Worm (Caenorhabditis elegans) whole organism, L4 larva: Measurements from ENCODE around the gene Y71H2AM.20.
A peak's percentile ranks its signal among the peaks of the same experiment; 100 is the strongest.

Experiments
- F44E2.7 ChIP-seq: fragments of 200-800 bp; sonication (Bioruptor generic); IDR thresholded peaks from 2 replicates; pipeline ENCODE4 v2.1.2; 2022; ENCODE audit warnings: missing genetic modification characterization, missing compliant biosample characterization
- F49E8.2 ChIP-seq: sonication (generic microtip); optimal IDR thresholded peaks from 2 replicates; lab custom pipeline; 2016; ENCODE audit warnings: missing compliant biosample characterization, mild to moderate bottlenecking, missing genetic modification characterization, borderline replicate concordance
- R02D3.7 ChIP-seq: fragments of 150-350 bp; sonication (generic microtip); optimal IDR thresholded peaks from 3 replicates; lab custom pipeline; 2014; ENCODE audit warnings: missing biosample characterization, missing genetic modification characterization
- Y5F2A.4 ChIP-seq: fragments of 200-800 bp; sonication (Bioruptor generic); optimal IDR thresholded peaks from 2 replicates; lab custom pipeline; 2018; ENCODE audit warnings: mild to moderate bottlenecking, missing genetic modification characterization, missing compliant biosample characterization
- ZK546.5 ChIP-seq, 2 experiments: sonication (generic microtip); optimal IDR thresholded peaks; 2 replicates each; lab custom pipeline; 2017; ENCODE audit warnings: missing biosample characterization in 2 of 2, missing genetic modification characterization in 2 of 2
- aly-2 ChIP-seq: sonication (generic microtip); optimal IDR thresholded peaks from 2 replicates; lab custom pipeline; 2018; ENCODE audit warnings: missing biosample characterization, missing genetic modification characterization
- arid-1 ChIP-seq: fragments of 200-800 bp; sonication (Bioruptor generic); conservative IDR thresholded peaks from 2 replicates; pipeline ENCODE4 v1.3.6; 2022; ENCODE audit warnings: missing genetic modification reagents, missing genetic modification characterization, missing compliant biosample characterization
- ceh-20 ChIP-seq: fragments of 200-800 bp; sonication (Bioruptor generic); IDR thresholded peaks from 2 replicates; pipeline ENCODE4 v1.3.6; 2022; ENCODE audit warnings: missing genetic modification reagents, missing genetic modification characterization, missing compliant biosample characterization
- ceh-32 ChIP-seq: sonication (generic microtip); optimal IDR thresholded peaks from 2 replicates; lab custom pipeline; 2016; ENCODE audit warnings: mild to moderate bottlenecking, missing genetic modification characterization, missing compliant biosample characterization; ENCODE audit not compliant: poor library complexity
- ceh-62 ChIP-seq: sonication (generic microtip); optimal IDR thresholded peaks from 2 replicates; lab custom pipeline; 2017; ENCODE audit warnings: missing biosample characterization, missing genetic modification characterization
- ceh-82 ChIP-seq: sonication (generic microtip); optimal IDR thresholded peaks from 2 replicates; lab custom pipeline; 2017; ENCODE audit warnings: missing biosample characterization, missing genetic modification characterization
- ctbp-1 ChIP-seq: fragments of 200-800 bp; sonication (Bioruptor generic); IDR thresholded peaks from 2 replicates; pipeline ENCODE4 v1.3.6; 2022; ENCODE audit warnings: missing genetic modification reagents, missing genetic modification characterization, missing compliant biosample characterization
- daf-16 ChIP-seq, 3 experiments: sonication (generic microtip); optimal IDR thresholded peaks; 2 replicates each; lab custom pipeline; 2016 to 2017; ENCODE audit warnings: missing genetic modification characterization in 3 of 3, missing genetic modification reagents in 3 of 3, mild to moderate bottlenecking in 2 of 3, missing compliant biosample characterization in 2 of 3, missing biosample characterization in 1 of 3, moderate library complexity in 1 of 3
- daf-19 ChIP-seq: fragments of 200-800 bp; sonication (Bioruptor generic); conservative IDR thresholded peaks from 2 replicates; pipeline ENCODE4 v1.3.6; 2022; ENCODE audit warnings: missing genetic modification characterization, missing compliant biosample characterization
- dmd-6 ChIP-seq: fragments of 200-800 bp; sonication (Bioruptor generic); IDR thresholded peaks from 2 replicates; pipeline ENCODE4 v1.3.6; 2022; ENCODE audit warnings: missing genetic modification reagents, missing genetic modification characterization, missing compliant biosample characterization
- dmd-8 ChIP-seq: fragments of 200-800 bp; sonication (Bioruptor generic); IDR thresholded peaks from 2 replicates; pipeline ENCODE4 v1.3.6; 2022; ENCODE audit warnings: missing genetic modification characterization, missing compliant biosample characterization
- dmd-9 ChIP-seq: fragments of 200-800 bp; sonication (Bioruptor generic); IDR thresholded peaks from 2 replicates; pipeline ENCODE4 v1.3.6; 2022; ENCODE audit warnings: missing genetic modification reagents, missing genetic modification characterization, missing compliant biosample characterization
- egl-43 ChIP-seq: fragments of 200-800 bp; sonication (Bioruptor generic); IDR thresholded peaks from 2 replicates; pipeline ENCODE4 v1.3.6; 2022; ENCODE audit warnings: missing genetic modification reagents, missing genetic modification characterization, missing compliant biosample characterization
- fos-1 ChIP-seq: fragments of 150-350 bp; optimal IDR thresholded peaks from 2 replicates; lab custom pipeline; 2014; ENCODE audit warnings: missing biosample characterization, missing genetic modification characterization
- gei-8 ChIP-seq: fragments of 200-800 bp; sonication (Bioruptor generic); optimal IDR thresholded peaks from 2 replicates; lab custom pipeline; 2018; ENCODE audit warnings: mild to moderate bottlenecking, missing genetic modification characterization, missing compliant biosample characterization
- hmg-1.1 ChIP-seq: fragments of 200-800 bp; sonication (Bioruptor generic); IDR thresholded peaks from 2 replicates; pipeline ENCODE4 v1.3.6; 2022; ENCODE audit warnings: missing genetic modification reagents, missing genetic modification characterization, missing compliant biosample characterization
- jun-1 ChIP-seq: fragments of 150-350 bp; optimal IDR thresholded peaks from 2 replicates; lab custom pipeline; 2014; ENCODE audit warnings: missing biosample characterization, missing genetic modification reagents, missing genetic modification characterization
- lin-13 ChIP-seq: fragments of 150-350 bp; optimal IDR thresholded peaks from 2 replicates; lab custom pipeline; 2014; ENCODE audit warnings: missing biosample characterization, missing genetic modification reagents, missing genetic modification characterization
- lin-15B ChIP-seq: fragments of 150-350 bp; sonication (generic microtip); optimal IDR thresholded peaks from 3 replicates; lab custom pipeline; 2014; ENCODE audit warnings: missing biosample characterization, missing genetic modification characterization
- lin-39 ChIP-seq: fragments of 150-350 bp; optimal IDR thresholded peaks from 2 replicates; lab custom pipeline; 2014; ENCODE audit warnings: missing biosample characterization, missing genetic modification reagents, missing genetic modification characterization
- mep-1 ChIP-seq: fragments of 150-350 bp; sonication (generic microtip); optimal IDR thresholded peaks from 3 replicates; lab custom pipeline; 2014; ENCODE audit warnings: missing biosample characterization, missing genetic modification characterization
- nhr-102 ChIP-seq: sonication (generic microtip); optimal IDR thresholded peaks from 2 replicates; lab custom pipeline; 2016; ENCODE audit warnings: mild to moderate bottlenecking, missing genetic modification characterization, moderate library complexity, missing compliant biosample characterization
- nhr-111 ChIP-seq: fragments of 200-800 bp; sonication (Bioruptor generic); optimal IDR thresholded peaks from 2 replicates; lab custom pipeline; 2018; ENCODE audit warnings: mild to moderate bottlenecking, missing genetic modification characterization, missing compliant biosample characterization
- nhr-237 ChIP-seq: sonication (generic microtip); optimal IDR thresholded peaks from 2 replicates; lab custom pipeline; 2017; ENCODE audit warnings: missing biosample characterization, missing genetic modification characterization
- nhr-25 ChIP-seq: sonication (generic microtip); optimal IDR thresholded peaks from 2 replicates; lab custom pipeline; 2017; ENCODE audit warnings: missing genetic modification characterization, mild to moderate bottlenecking, missing compliant biosample characterization, antibody characterized with exemption, moderate library complexity, borderline replicate concordance; ENCODE audit not compliant: insufficient read depth
- nhr-41 ChIP-seq: fragments of 200-800 bp; sonication (Bioruptor generic); IDR thresholded peaks from 2 replicates; pipeline ENCODE4 v1.3.6; 2022; ENCODE audit warnings: missing genetic modification reagents, missing genetic modification characterization, missing compliant biosample characterization
- nhr-42 ChIP-seq: fragments of 200-800 bp; sonication (Bioruptor generic); IDR thresholded peaks from 2 replicates; pipeline ENCODE4 v1.3.6; 2022; ENCODE audit warnings: missing genetic modification characterization, missing compliant biosample characterization
- nhr-48 ChIP-seq: sonication (generic microtip); optimal IDR thresholded peaks from 2 replicates; lab custom pipeline; 2016; ENCODE audit warnings: mild to moderate bottlenecking, missing genetic modification characterization, missing compliant biosample characterization
- nhr-77 ChIP-seq: fragments of 150-350 bp; optimal IDR thresholded peaks from 2 replicates; lab custom pipeline; 2014; ENCODE audit warnings: missing biosample characterization, missing genetic modification characterization
- pha-4 ChIP-seq, 2 experiments: fragments of 150-350 bp in 1 of 2; fragments of 200-800 bp in 1 of 2; sonication (Bioruptor generic) in 1 of 2; IDR thresholded peaks in 1 of 2; optimal IDR thresholded peaks in 1 of 2; 2 replicates each; pipeline versions ENCODE4 v1.3.6 to Lab custom; 2014 to 2022; ENCODE audit warnings: missing genetic modification characterization in 2 of 2, missing genetic modification reagents in 2 of 2, missing biosample characterization in 1 of 2, missing compliant biosample characterization in 1 of 2
- rbr-2 ChIP-seq: sonication (generic microtip); optimal IDR thresholded peaks from 2 replicates; lab custom pipeline; 2016; ENCODE audit warnings: missing genotype, missing genetic modification characterization, missing compliant biosample characterization
- saeg-2 ChIP-seq: fragments of 200-800 bp; sonication (Bioruptor generic); IDR thresholded peaks from 2 replicates; pipeline ENCODE4 v1.3.6; 2022; ENCODE audit warnings: missing genetic modification reagents, missing genetic modification characterization, missing compliant biosample characterization
- sdz-12 ChIP-seq: fragments of 200-800 bp; sonication (Bioruptor generic); optimal IDR thresholded peaks from 2 replicates; lab custom pipeline; 2018; ENCODE audit warnings: mild to moderate bottlenecking, missing genetic modification characterization, missing compliant biosample characterization
- skn-1 ChIP-seq: fragments of 150-350 bp; optimal IDR thresholded peaks from 2 replicates; lab custom pipeline; 2014; ENCODE audit warnings: missing biosample characterization, missing genetic modification characterization
- snpc-4 ChIP-seq: fragments of 150-350 bp; optimal IDR thresholded peaks from 2 replicates; lab custom pipeline; 2014; ENCODE audit warnings: missing biosample characterization, missing genetic modification characterization
- spr-1 ChIP-seq: sonication (generic microtip); optimal IDR thresholded peaks from 2 replicates; lab custom pipeline; 2016; ENCODE audit warnings: mild to moderate bottlenecking, missing genetic modification characterization, missing compliant biosample characterization
- tag-97 ChIP-seq: fragments of 200-800 bp; sonication (Bioruptor generic); IDR thresholded peaks from 2 replicates; pipeline ENCODE4 v1.3.6; 2022; ENCODE audit warnings: missing genetic modification characterization, missing compliant biosample characterization
- unc-130 ChIP-seq: sonication (generic microtip); optimal IDR thresholded peaks from 2 replicates; lab custom pipeline; 2016; ENCODE audit warnings: missing genetic modification reagents, missing genetic modification characterization, missing compliant biosample characterization
- unc-39 ChIP-seq: sonication (generic microtip); optimal IDR thresholded peaks from 2 replicates; lab custom pipeline; 2017; ENCODE audit warnings: missing biosample characterization, missing genetic modification characterization
- zag-1 ChIP-seq: fragments of 150-350 bp; optimal IDR thresholded peaks from 2 replicates; lab custom pipeline; 2014; ENCODE audit warnings: missing biosample characterization, missing genetic modification characterization
- zfp-3 ChIP-seq: fragments of 200-800 bp; sonication (Bioruptor generic); conservative IDR thresholded peaks from 2 replicates; pipeline ENCODE4 v1.3.6; 2022; ENCODE audit warnings: missing genetic modification reagents, missing genetic modification characterization, missing compliant biosample characterization
- zip-2 ChIP-seq: fragments of 150-350 bp; optimal IDR thresholded peaks from 2 replicates; lab custom pipeline; 2014; ENCODE audit warnings: missing biosample characterization, missing genetic modification characterization
- ztf-11 ChIP-seq: fragments of 150-350 bp; optimal IDR thresholded peaks from 2 replicates; lab custom pipeline; 2014; ENCODE audit warnings: missing biosample characterization, missing genetic modification characterization

Y71H2AM.20 gene

ce11 chrIII:2814919-2815554 lies 29.3 kb upstream of the Y71H2AM.20 start, which contains the start of gene tufm-1 (continued):
- TF ChIP-seq zag-1 (tag; lab: Kevin White, UChicago), result no peak

ce11 chrIII:2811410-2811809 lies 25.7 kb upstream of the Y71H2AM.20 start:
- TF ChIP-seq zfp-3 (GFP tag; lab: Robert Waterston, UW), result 0 out of 2 replicates have a peak, but pooled peaks have one; percentile 19
- TF ChIP-seq ceh-32 (tag; lab: Kevin White, UChicago), result no peak
- no peak for TF ChIP-seq dmd-6 (GFP tag; lab: Robert Waterston, UW)
- no peak for TF ChIP-seq zip-2 (tag; lab: Kevin White, UChicago)
- no peak for TF ChIP-seq R02D3.7
- TF ChIP-seq rbr-2, result no peak
- TF ChIP-seq pha-4 (GFP tag; IDR thresholded peaks at IDR 0.05; lab: Robert Waterston, UW), result peak; percentile 25; the same call in 1 of the 2 replicates
- TF ChIP-seq pha-4 (tag; optimal IDR thresholded peaks at IDR 0.05; lab: Kevin White, UChicago), result no peak
- no peak for TF ChIP-seq snpc-4
- TF ChIP-seq nhr-25, result no peak
- TF ChIP-seq lin-39 (tag; lab: Kevin White, UChicago), result no peak
- no peak for TF ChIP-seq fos-1 (tag; lab: Kevin White, UChicago)
- no peak for TF ChIP-seq dmd-8
- TF ChIP-seq unc-39, result no peak
- no peak for TF ChIP-seq saeg-2 (GFP tag; lab: Robert Waterston, UW)
- TF ChIP-seq ceh-62 (tag; lab: Kevin White, UChicago), result no peak
- TF ChIP-seq aly-2 (tag; lab: Kevin White, UChicago), result no peak
- TF ChIP-seq gei-8 (GFP tag; lab: Kevin White, UChicago), result peak; percentile 20
- TF ChIP-seq nhr-42 (GFP tag; lab: Robert Waterston, UW), result 0 out of 2 replicates have a peak, but pooled peaks have one; percentile 31
- TF ChIP-seq nhr-41 (GFP tag; lab: Robert Waterston, UW), result no peak
- no peak for TF ChIP-seq mep-1 (tag; lab: Kevin White, UChicago)
- TF ChIP-seq lin-15B, result no peak
- TF ChIP-seq spr-1, result no peak
- no peak for TF ChIP-seq Y5F2A.4 (GFP tag; lab: Kevin White, UChicago)
- TF ChIP-seq unc-130 (GFP tag; lab: Kevin White, UChicago), result peak; percentile 41
- no peak for TF ChIP-seq ZK546.5 (tag; optimal IDR thresholded peaks at IDR 0.05; lab: Kevin White, UChicago)
- 0 out of 2 replicates have a peak, but pooled peaks have one; percentile 42 for TF ChIP-seq ctbp-1 (GFP tag; lab: Robert Waterston, UW)
- TF ChIP-seq ceh-20, result no peak
- TF ChIP-seq skn-1, result no peak
- TF ChIP-seq daf-16 (GFP tag; optimal IDR thresholded peaks at IDR 0.05; lab: Kevin White, UChicago), result peak in 1 of 2 experiments; percentile 31
- peak; percentile 23 for TF ChIP-seq daf-16 (tag; optimal IDR thresholded peaks at IDR 0.05; lab: Kevin White, UChicago)
- peak; percentile 2 for TF ChIP-seq nhr-48 (tag; lab: Kevin White, UChicago)
- TF ChIP-seq nhr-102, result peak; percentile 22
- no peak for TF ChIP-seq nhr-237 (tag; lab: Kevin White, UChicago)
- peak; percentile 43 for TF ChIP-seq sdz-12
- TF ChIP-seq nhr-77 (tag; lab: Kevin White, UChicago), result no peak
- TF ChIP-seq F49E8.2, result peak; percentile 47
- 0 out of 2 replicates have a peak, but pooled peaks have one; percentile 23 for TF ChIP-seq arid-1 (GFP tag; lab: Robert Waterston, UW)
- TF ChIP-seq lin-13 (GFP tag; lab: Kevin White, UChicago), result no peak
- peak; percentile 40; the same call in 1 of the 2 replicates for TF ChIP-seq egl-43 (GFP tag; lab: Robert Waterston, UW)
- TF ChIP-seq F44E2.7, result no peak
- TF ChIP-seq ceh-82 (tag; lab: Kevin White, UChicago), result no peak
- TF ChIP-seq jun-1 (tag; lab: Kevin White, UChicago), result no peak
- TF ChIP-seq daf-19 (GFP tag; lab: Robert Waterston, UW), result no peak
- TF ChIP-seq ztf-11 (tag; lab: Kevin White, UChicago), result no peak
- peak; percentile 60 for TF ChIP-seq nhr-111 (GFP tag; lab: Kevin White, UChicago)
- no peak for TF ChIP-seq hmg-1.1 (GFP tag; lab: Robert Waterston, UW)
- no peak for TF ChIP-seq dmd-9 (GFP tag; lab: Robert Waterston, UW)
- TF ChIP-seq tag-97, result no peak
